Fruit fly (Drosophila melanogaster) S2 (cell line): ENCODE results near the gene CG34134.

ENCODE experiments used
- CG8478 ChIP-seq: fragments of >200 bp; optimal IDR thresholded peaks from 2 replicates; lab custom pipeline; 2018
- CTCF ChIP-seq, 2 experiments: fragments of >200 bp; optimal IDR thresholded peaks; 2 replicates each; lab custom pipeline; 2018

DNA sequence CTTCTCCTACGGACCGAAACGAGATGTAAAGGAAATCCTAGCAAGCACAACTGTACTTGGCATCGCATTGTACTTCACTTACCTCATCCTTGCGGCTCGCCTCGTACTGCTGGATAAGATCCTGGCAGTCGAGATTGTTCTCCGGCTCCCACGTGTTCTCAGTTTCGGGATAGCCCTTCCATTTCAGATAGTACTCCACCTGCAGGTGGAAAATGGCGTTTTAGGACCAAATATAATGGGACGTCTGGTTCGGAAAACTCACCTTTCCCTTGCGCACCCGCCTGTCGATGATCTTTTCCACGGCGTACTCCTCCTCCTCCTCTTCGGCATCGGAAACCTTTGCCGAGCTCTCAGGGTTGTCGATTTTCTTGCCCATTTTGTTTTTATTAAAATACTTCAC, 19.9 kb upstream of the CG34134 start:
- no peak for TF ChIP-seq CG8478 (lab: Kevin White, UChicago)
- peak; percentile 47 to 51 for TF ChIP-seq CTCF (optimal IDR thresholded peaks at IDR 0.05; lab: Kevin White, UChicago)
